Worm (Caenorhabditis elegans) whole organism, mixed stage, embryonic: ENCODE measurements around the gene W09G12.8.

Experiments used
- ceh-43 ChIP-seq: fragments of 200-800 bp; sonication (Bioruptor generic); optimal IDR thresholded peaks from 2 replicates; lab custom pipeline; 2018; ENCODE audit warnings: mild to moderate bottlenecking, missing genetic modification characterization, moderate library complexity, missing compliant biosample characterization
- lin-13 ChIP-seq: fragments of 150-350 bp; optimal IDR thresholded peaks from 2 replicates; lab custom pipeline; 2014; ENCODE audit warnings: missing biosample characterization, missing genetic modification characterization
- mls-2 ChIP-seq: sonication (generic microtip); optimal IDR thresholded peaks from 2 replicates; lab custom pipeline; 2016; ENCODE audit warnings: mild to moderate bottlenecking, missing genetic modification characterization, moderate library complexity, missing compliant biosample characterization
- nhr-237 ChIP-seq: fragments of 150-350 bp; optimal IDR thresholded peaks from 2 replicates; lab custom pipeline; 2014; ENCODE audit warnings: missing biosample characterization, missing genetic modification characterization
- nhr-28 ChIP-seq: fragments of 150-350 bp; optimal IDR thresholded peaks from 2 replicates; lab custom pipeline; 2014; ENCODE audit warnings: missing biosample characterization, missing genetic modification characterization
- pha-4 ChIP-seq: fragments of 150-350 bp; optimal IDR thresholded peaks from 2 replicates; lab custom pipeline; 2018; ENCODE audit warnings: missing biosample characterization, missing genetic modification reagents, missing genetic modification characterization
- snpc-4 ChIP-seq: fragments of 150-350 bp; optimal IDR thresholded peaks from 2 replicates; lab custom pipeline; 2014; ENCODE audit warnings: missing biosample characterization, missing genetic modification characterization
- unc-39 ChIP-seq: fragments of 150-350 bp; optimal IDR thresholded peaks from 2 replicates; lab custom pipeline; 2014; ENCODE audit warnings: missing biosample characterization, missing genetic modification characterization
- unc-62 ChIP-seq: fragments of 150-350 bp; optimal IDR thresholded peaks from 2 replicates; lab custom pipeline; 2014; ENCODE audit warnings: missing biosample characterization, missing genetic modification reagents, missing genetic modification characterization
- ztf-11 ChIP-seq: fragments of 150-350 bp; optimal IDR thresholded peaks from 2 replicates; lab custom pipeline; 2014; ENCODE audit warnings: missing biosample characterization, missing genetic modification characterization

DNA sequence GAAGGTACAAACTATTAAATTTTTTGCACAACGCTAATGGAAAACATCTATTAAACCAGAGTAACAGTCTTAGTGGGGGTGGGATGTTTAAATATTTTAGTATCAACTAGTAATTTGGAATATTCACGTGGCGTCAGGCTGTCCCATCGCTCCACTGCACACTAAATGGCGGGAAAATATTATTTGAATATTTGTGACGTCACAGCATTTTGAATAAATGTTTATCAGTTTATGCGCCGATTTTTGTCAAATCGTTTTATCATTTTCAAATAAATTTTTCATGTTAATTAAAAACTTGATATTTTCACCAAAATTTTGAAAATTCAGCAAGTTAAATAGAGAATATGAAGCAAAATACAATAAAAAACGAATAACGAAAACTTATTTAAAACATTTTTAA lies 17.3 kb downstream of the W09G12.8 start, which contains the start of gene F38A1.15:
- TF ChIP-seq pha-4 (tag; lab: Kevin White, UChicago) (no peak), snpc-4 (tag; lab: Kevin White, UChicago) (no peak), lin-13 (tag; lab: Kevin White, UChicago) (no peak), unc-62 (GFP tag; lab: Kevin White, UChicago) (no peak), unc-39 (no peak), ztf-11 (tag; lab: Kevin White, UChicago) (no peak), ceh-43 (GFP tag; lab: Kevin White, UChicago) (no peak), nhr-28 (tag; lab: Kevin White, UChicago) (no peak), mls-2 (tag; lab: Kevin White, UChicago) (no peak), nhr-237 (tag; lab: Kevin White, UChicago) (no peak)
